Fruit fly (Drosophila melanogaster): ENCODE data around the gene rtp.
A peak's percentile ranks its signal among the peaks of the same experiment; 100 is the strongest.

Gene rtp

dm6 chr3R:5211901-5212758 is 25.0 kb downstream of the rtp start (continued):
- peak; percentile 41; the same call in 1 of the 3 replicates for TF ChIP-seq z (GFP tag; IDR thresholded peaks at IDR 0.05)
- TF ChIP-seq CG8944 (GFP tag; optimal IDR thresholded peaks at IDR 0.05): peak; percentile 82
- no peak for TF ChIP-seq CG14860 (GFP tag; IDR thresholded peaks at IDR 0.05; ENCODE audit: partially characterized antibody)
- peak; percentile 8 for TF ChIP-seq Asciz (GFP tag; optimal IDR thresholded peaks at IDR 0.05)
- TF ChIP-seq jigr1 (GFP tag; IDR thresholded peaks at IDR 0.05): no peak
- TF ChIP-seq h (optimal IDR thresholded peaks at IDR 0.05): no peak
- peak; percentile 85 for TF ChIP-seq CG4424 (GFP tag; optimal IDR thresholded peaks at IDR 0.05)
- no peak for TF ChIP-seq CTCF (GFP tag; optimal IDR thresholded peaks at IDR 0.05)
- TF ChIP-seq MBD-R2 (GFP tag; IDR thresholded peaks at IDR 0.05): no peak
- TF ChIP-seq nmo (GFP tag; optimal IDR thresholded peaks at IDR 0.05): peak; percentile 85
- TF ChIP-seq btn (GFP tag; optimal IDR thresholded peaks at IDR 0.05): peak; percentile 70
- peak; percentile 58; the same call in 1 of the 3 replicates for TF ChIP-seq CG2199 (GFP tag; IDR thresholded peaks at IDR 0.05)
- TF ChIP-seq her (GFP tag; optimal IDR thresholded peaks at IDR 0.05): peak; percentile 66
- peak; percentile 64 for TF ChIP-seq sens-2 (GFP tag; IDR thresholded peaks at IDR 0.05)
- TF ChIP-seq sr (GFP tag; IDR thresholded peaks at IDR 0.05): no peak
- TF ChIP-seq grn (GFP tag; optimal IDR thresholded peaks at IDR 0.05): peak; percentile 51
- peak; percentile 94 for TF ChIP-seq CG17829 (tag; optimal IDR thresholded peaks at IDR 0.05)
- TF ChIP-seq CG12769 (tag; optimal IDR thresholded peaks at IDR 0.05): no peak
- peak; percentile 87 for TF ChIP-seq CG10267 (tag; optimal IDR thresholded peaks at IDR 0.05)
- TF ChIP-seq D (optimal IDR thresholded peaks at IDR 0.05): no peak
- peak; percentile 78 for TF ChIP-seq D (GFP tag; optimal IDR thresholded peaks at IDR 0.05)
- peak; percentile 66 for TF ChIP-seq onecut (GFP tag; IDR thresholded peaks at IDR 0.05)
- TF ChIP-seq Hr78 (GFP tag; optimal IDR thresholded peaks at IDR 0.05): peak in 1 of 2 experiments; percentile 6
- peak; percentile 52; the same call in 1 of the 2 replicates for TF ChIP-seq Rx (GFP tag; IDR thresholded peaks at IDR 0.05)
- TF ChIP-seq Dfd (GFP tag; optimal IDR thresholded peaks at IDR 0.05): no peak
- TF ChIP-seq CkIIα-i1 (GFP tag; IDR thresholded peaks at IDR 0.05): no peak
- peak in 1 of 2 experiments; percentile 79 for TF ChIP-seq bsh (GFP tag; optimal IDR thresholded peaks at IDR 0.05)
- no peak for TF ChIP-seq ase (GFP tag; IDR thresholded peaks at IDR 0.05)
- TF ChIP-seq slp2 (GFP tag; optimal IDR thresholded peaks at IDR 0.05): peak; percentile 82
- no peak; the same call in 1 of the 2 replicates for TF ChIP-seq E2f1 (GFP tag; IDR thresholded peaks at IDR 0.05)
- peak; percentile 72 for TF ChIP-seq Camta (GFP tag; optimal IDR thresholded peaks at IDR 0.05)
- peak; percentile 85 for TF ChIP-seq CG8290 (GFP tag; optimal IDR thresholded peaks at IDR 0.05)
- TF ChIP-seq CG8290 (tag; optimal IDR thresholded peaks at IDR 0.05): peak in 1 of 2 experiments; percentile 72
- TF ChIP-seq cad (GFP tag; optimal IDR thresholded peaks at IDR 0.05): no peak
- no peak for TF ChIP-seq Taf1 (GFP tag; IDR thresholded peaks at IDR 0.05)
- no peak for TF ChIP-seq NfI (GFP tag; optimal IDR thresholded peaks at IDR 0.05)
- TF ChIP-seq CG6654 (GFP tag; optimal IDR thresholded peaks at IDR 0.05): no peak
- TF ChIP-seq hbn (GFP tag; IDR thresholded peaks at IDR 0.05; ENCODE audit: partially characterized antibody): no peak
- TF ChIP-seq row (GFP tag; IDR thresholded peaks at IDR 0.05): peak; percentile 87
- TF ChIP-seq gfzf (GFP tag; optimal IDR thresholded peaks at IDR 0.05): no peak
- no peak for TF ChIP-seq CG3838 (GFP tag; optimal IDR thresholded peaks at IDR 0.05)
- peak; percentile 43; the same call in 2 of the 3 replicates for TF ChIP-seq CG6791 (GFP tag; IDR thresholded peaks at IDR 0.05; ENCODE audit: partially characterized antibody)
- peak; percentile 46; the same call in 1 of the 3 replicates for TF ChIP-seq CG7357 (GFP tag; IDR thresholded peaks at IDR 0.05)
- peak; percentile 53 for TF ChIP-seq dm (GFP tag; optimal IDR thresholded peaks at IDR 0.05)
- peak; percentile 40 for TF ChIP-seq HLH54F (GFP tag; optimal IDR thresholded peaks at IDR 0.05)
- no peak for TF ChIP-seq CG11560 (tag; IDR thresholded peaks at IDR 0.05)
- no peak for TF ChIP-seq CG34376 (GFP tag; optimal IDR thresholded peaks at IDR 0.05)
- TF ChIP-seq CG18764 (GFP tag; optimal IDR thresholded peaks at IDR 0.05): peak; percentile 67
- TF ChIP-seq Sox100B (GFP tag; optimal IDR thresholded peaks at IDR 0.05): peak; percentile 56
- peak; percentile 38 for TF ChIP-seq CG18619 (GFP tag; optimal IDR thresholded peaks at IDR 0.05)
- peak; percentile 94 for TF ChIP-seq CG4404 (GFP tag; IDR thresholded peaks at IDR 0.05)
